Fruit fly (Drosophila melanogaster): Measurements from ENCODE around the gene Nep5.

Gene Nep5

dm6 chr3R:27061916-27062315 is 2.1 kb downstream of the Nep5 start, which contains the start of gene CG34292:
CG34292 (plus strand) TSS chr3R:27062216.
- TF ChIP-seq GATAd (GFP tag; optimal IDR thresholded peaks at IDR 0.05) (no peak), Vsx2 (GFP tag; optimal IDR thresholded peaks at IDR 0.05; ENCODE audit: partially characterized antibody) (no peak), psq (GFP tag; optimal IDR thresholded peaks at IDR 0.05) (no peak), Mio (GFP tag; optimal IDR thresholded peaks at IDR 0.05) (no peak), woc (GFP tag; optimal IDR thresholded peaks at IDR 0.05) (no peak), dl (GFP tag; optimal IDR thresholded peaks at IDR 0.05; ENCODE audit: insufficient read depth in 1 of 2, partially characterized antibody in 2 of 2) (no peak), foxo (GFP tag; optimal IDR thresholded peaks at IDR 0.05) (no peak), OdsH (GFP tag; optimal IDR thresholded peaks at IDR 0.05) (no peak), usp (GFP tag; optimal IDR thresholded peaks at IDR 0.05) (no peak), rgr (GFP tag; optimal IDR thresholded peaks at IDR 0.05) (no peak), Sp1 (GFP tag; optimal IDR thresholded peaks at IDR 0.05) (no peak), br (GFP tag; optimal IDR thresholded peaks at IDR 0.05) (no peak), Abd-B (GFP tag; optimal IDR thresholded peaks at IDR 0.05) (no peak), ey (GFP tag; optimal IDR thresholded peaks at IDR 0.05) (no peak), brk (GFP tag; optimal IDR thresholded peaks at IDR 0.05) (no peak), h (GFP tag; optimal IDR thresholded peaks at IDR 0.05) (no peak), N (GFP tag; optimal IDR thresholded peaks at IDR 0.05) (no peak), Hr78 (GFP tag; optimal IDR thresholded peaks at IDR 0.05) (no peak), dmrt93B (GFP tag; optimal IDR thresholded peaks at IDR 0.05) (no peak)

- no peak for TF ChIP-seq Hr78 (GFP tag; optimal IDR thresholded peaks at IDR 0.05)
- peak; percentile 14 for TF ChIP-seq Myc (optimal IDR thresholded peaks at IDR 0.05)
- TF ChIP-seq CG32264 (GFP tag; optimal IDR thresholded peaks at IDR 0.05), result no peak
- TF ChIP-seq fru (GFP tag; optimal IDR thresholded peaks at IDR 0.05), result no peak
- no peak for TF ChIP-seq dl (GFP tag; optimal IDR thresholded peaks at IDR 0.05; ENCODE audit: insufficient read depth in 1 of 2, partially characterized antibody in 2 of 2)
Observed at dm6 chr3R:27056152-27056551, 7.8 kb downstream of the Nep5 start.

dm6 chr3R:27049549-27049948 is 14.4 kb downstream of the Nep5 start:
- TF ChIP-seq Dfd (GFP tag; optimal IDR thresholded peaks at IDR 0.05), result peak; percentile 96
- no peak for TF ChIP-seq Hr78 (GFP tag; optimal IDR thresholded peaks at IDR 0.05)

dm6 chr3R:27048561-27049270 is 15.3 kb downstream of the Nep5 start, which contains the start of gene TwdlT:
TwdlT (plus strand) TSS chr3R:27049220.
- TF ChIP-seq dsf (GFP tag; optimal IDR thresholded peaks at IDR 0.05; ENCODE audit: borderline replicate concordance), result no peak
- no peak for TF ChIP-seq lola (GFP tag; optimal IDR thresholded peaks at IDR 0.05)
- no peak for TF ChIP-seq rgr (GFP tag; optimal IDR thresholded peaks at IDR 0.05)
- TF ChIP-seq Sp1 (GFP tag; optimal IDR thresholded peaks at IDR 0.05), result no peak
- no peak for TF ChIP-seq usp (GFP tag; optimal IDR thresholded peaks at IDR 0.05)
- TF ChIP-seq CG9705 (GFP tag; optimal IDR thresholded peaks at IDR 0.05), result no peak
- no peak for TF ChIP-seq Rel (GFP tag; optimal IDR thresholded peaks at IDR 0.05)
- TF ChIP-seq Rel (tag; optimal IDR thresholded peaks at IDR 0.05), result no peak
- no peak for TF ChIP-seq woc (GFP tag; optimal IDR thresholded peaks at IDR 0.05)
- no peak for TF ChIP-seq dmrt93B (GFP tag; optimal IDR thresholded peaks at IDR 0.05)
- TF ChIP-seq tai (GFP tag; optimal IDR thresholded peaks at IDR 0.05), result no peak
- TF ChIP-seq Dif (GFP tag; optimal IDR thresholded peaks at IDR 0.05; ENCODE audit: partially characterized antibody), result no peak
- no peak for TF ChIP-seq GATAd (GFP tag; optimal IDR thresholded peaks at IDR 0.05)
- TF ChIP-seq psq (GFP tag; optimal IDR thresholded peaks at IDR 0.05), result no peak
- TF ChIP-seq sv (GFP tag; optimal IDR thresholded peaks at IDR 0.05), result no peak
- TF ChIP-seq N (GFP tag; optimal IDR thresholded peaks at IDR 0.05), result no peak

dm6 chr3R:27040044-27040443 is 24.0 kb downstream of the Nep5 start:
- no peak for TF ChIP-seq pan (optimal IDR thresholded peaks at IDR 0.05)
- TF ChIP-seq OdsH (GFP tag; optimal IDR thresholded peaks at IDR 0.05), result no peak
- no peak for TF ChIP-seq foxo (GFP tag; optimal IDR thresholded peaks at IDR 0.05)
- no peak for TF ChIP-seq sv (GFP tag; optimal IDR thresholded peaks at IDR 0.05)
- TF ChIP-seq lola (GFP tag; optimal IDR thresholded peaks at IDR 0.05), result no peak
- no peak for TF ChIP-seq CG32264 (GFP tag; optimal IDR thresholded peaks at IDR 0.05)
- no peak for TF ChIP-seq Mio (GFP tag; optimal IDR thresholded peaks at IDR 0.05)
- TF ChIP-seq Jra (GFP tag; optimal IDR thresholded peaks at IDR 0.05), result no peak
- TF ChIP-seq Rel (GFP tag; optimal IDR thresholded peaks at IDR 0.05), result no peak
- no peak for TF ChIP-seq Rel (tag; optimal IDR thresholded peaks at IDR 0.05)
- no peak for TF ChIP-seq Dfd (GFP tag; optimal IDR thresholded peaks at IDR 0.05)
- no peak for TF ChIP-seq N (GFP tag; optimal IDR thresholded peaks at IDR 0.05)
- no peak for TF ChIP-seq br (GFP tag; optimal IDR thresholded peaks at IDR 0.05)
- no peak for TF ChIP-seq h (GFP tag; optimal IDR thresholded peaks at IDR 0.05)
- no peak for TF ChIP-seq woc (GFP tag; optimal IDR thresholded peaks at IDR 0.05)
- TF ChIP-seq brk (GFP tag; optimal IDR thresholded peaks at IDR 0.05), result no peak
- TF ChIP-seq sage (GFP tag; optimal IDR thresholded peaks at IDR 0.05), result no peak
- no peak for TF ChIP-seq Hr78 (GFP tag; optimal IDR thresholded peaks at IDR 0.05)
- TF ChIP-seq Dif (GFP tag; optimal IDR thresholded peaks at IDR 0.05; ENCODE audit: partially characterized antibody), result no peak
